Worm (Caenorhabditis elegans) whole organism, L1 larva: ENCODE measurements around the gene sdz-38.
"Not testable (repeated sequence)": the region's sequence is repeated elsewhere in the genome, so short reads cannot be mapped to it uniquely, and the experiment has no call there.

Experiments used
- C04F5.9 ChIP-seq: sonication (generic microtip); optimal IDR thresholded peaks from 2 replicates; lab custom pipeline; 2016; ENCODE audit warnings: missing genetic modification characterization, missing compliant biosample characterization
- C34B4.2 ChIP-seq: sonication (generic microtip); optimal IDR thresholded peaks from 2 replicates; lab custom pipeline; 2017; ENCODE audit warnings: mild to moderate bottlenecking, missing genetic modification characterization, missing compliant biosample characterization
- F16B12.6 ChIP-seq: fragments of 150-350 bp; optimal IDR thresholded peaks from 2 replicates; lab custom pipeline; 2014; ENCODE audit warnings: missing biosample characterization, missing genetic modification characterization
- Y116A8C.19 ChIP-seq: sonication (generic microtip); optimal IDR thresholded peaks from 2 replicates; lab custom pipeline; 2016; ENCODE audit warnings: missing compliant biosample characterization, missing genetic modification characterization, borderline replicate concordance
- alr-1 ChIP-seq: fragments of 200-800 bp; sonication (Bioruptor generic); optimal IDR thresholded peaks from 2 replicates; lab custom pipeline; 2018; ENCODE audit warnings: borderline replicate concordance, mild to moderate bottlenecking, missing genetic modification characterization, missing compliant biosample characterization
- blmp-1 ChIP-seq: fragments of 150-350 bp; optimal IDR thresholded peaks from 2 replicates; lab custom pipeline; 2014; ENCODE audit warnings: missing biosample characterization, missing genetic modification characterization
- ceh-8 ChIP-seq: fragments of 200-800 bp; sonication (Bioruptor generic); optimal IDR thresholded peaks from 2 replicates; lab custom pipeline; 2018; ENCODE audit warnings: mild to moderate bottlenecking, missing genetic modification characterization, moderate library complexity, missing compliant biosample characterization
- ceh-88 ChIP-seq: fragments of 200-800 bp; sonication (Bioruptor generic); IDR thresholded peaks from 2 replicates; pipeline ENCODE4 v1.3.6; 2022; ENCODE audit warnings: missing genetic modification characterization, missing compliant biosample characterization
- ceh-90 ChIP-seq: sonication (generic microtip); optimal IDR thresholded peaks from 2 replicates; lab custom pipeline; 2016; ENCODE audit warnings: missing genetic modification characterization, missing compliant biosample characterization
- efl-1 ChIP-seq, 4 experiments: fragments of 150-350 bp; optimal IDR thresholded peaks in 3 of 4; peaks in 1 of 4; 1 replicate in 1 of 4; 2 replicates in 3 of 4; lab custom pipeline; 2014; ENCODE audit warnings: missing biosample characterization in 2 of 4, missing genetic modification characterization in 2 of 4, missing genetic modification reagents in 2 of 4
- elt-2 ChIP-seq: sonication (generic microtip); optimal IDR thresholded peaks from 2 replicates; lab custom pipeline; 2016; ENCODE audit warnings: missing genetic modification characterization, mild to moderate bottlenecking, inconsistent platforms, missing compliant biosample characterization, missing genetic modification reagents
- elt-3 ChIP-seq, 6 experiments: fragments of 150-350 bp in 1 of 6; sonication (generic microtip); optimal IDR thresholded peaks; 2 replicates each; lab custom pipeline; 2017 to 2018; ENCODE audit warnings: missing biosample characterization in 6 of 6, missing genetic modification characterization in 6 of 6, inconsistent platforms in 1 of 6
- ets-5 ChIP-seq: fragments of 200-800 bp; sonication (Bioruptor generic); IDR thresholded peaks from 2 replicates; pipeline ENCODE4 v1.3.6; 2022; ENCODE audit warnings: missing genetic modification characterization, missing compliant biosample characterization
- fkh-4 ChIP-seq: sonication (generic microtip); optimal IDR thresholded peaks from 2 replicates; lab custom pipeline; 2016; ENCODE audit warnings: missing compliant biosample characterization, missing genetic modification characterization, borderline replicate concordance
- hlh-17 ChIP-seq: fragments of 200-800 bp; sonication (Bioruptor generic); optimal IDR thresholded peaks from 2 replicates; lab custom pipeline; 2018; ENCODE audit warnings: missing genetic modification characterization, mild to moderate bottlenecking, missing compliant biosample characterization, moderate library complexity, borderline replicate concordance
- irx-1 ChIP-seq: sonication (generic microtip); optimal IDR thresholded peaks from 2 replicates; lab custom pipeline; 2016; ENCODE audit warnings: missing genetic modification characterization, missing compliant biosample characterization
- lin-35 ChIP-seq, 2 experiments: fragments of 150-350 bp; optimal IDR thresholded peaks; 2 replicates each; lab custom pipeline; 2014; ENCODE audit warnings: missing biosample characterization in 2 of 2, missing genetic modification characterization in 2 of 2, missing genetic modification reagents in 2 of 2
- lin-39 ChIP-seq: fragments of 150-350 bp; optimal IDR thresholded peaks from 2 replicates; lab custom pipeline; 2014; ENCODE audit warnings: missing biosample characterization, missing genetic modification reagents, missing genetic modification characterization
- lir-3 ChIP-seq: sonication (generic microtip); optimal IDR thresholded peaks from 2 replicates; lab custom pipeline; 2016; ENCODE audit warnings: mild to moderate bottlenecking, missing genetic modification characterization, moderate library complexity, missing compliant biosample characterization; ENCODE audit not compliant: poor library complexity
- lsy-2 ChIP-seq, 2 experiments: fragments of 150-350 bp; optimal IDR thresholded peaks; 2 replicates each; lab custom pipeline; 2014; ENCODE audit warnings: missing biosample characterization in 2 of 2, missing genetic modification characterization in 2 of 2
- mab-9 ChIP-seq: fragments of 200-800 bp; sonication (Bioruptor generic); IDR thresholded peaks from 2 replicates; pipeline ENCODE4 v1.3.6; 2022; ENCODE audit warnings: missing genetic modification reagents, missing genetic modification characterization, missing compliant biosample characterization
- mdl-1 ChIP-seq, 2 experiments: fragments of 150-350 bp; optimal IDR thresholded peaks; 2 replicates each; lab custom pipeline; 2014 to 2017; ENCODE audit warnings: missing biosample characterization in 2 of 2, missing genetic modification characterization in 2 of 2, inconsistent platforms in 1 of 2
- nhr-19 ChIP-seq: fragments of 200-800 bp; sonication (Bioruptor generic); conservative IDR thresholded peaks from 2 replicates; pipeline ENCODE4 v1.3.6; 2022; ENCODE audit warnings: missing genetic modification characterization, missing compliant biosample characterization
- nhr-20 ChIP-seq: sonication (generic microtip); optimal IDR thresholded peaks from 2 replicates; lab custom pipeline; 2016; ENCODE audit warnings: mild to moderate bottlenecking, missing genetic modification characterization, missing compliant biosample characterization
- nhr-28 ChIP-seq: fragments of 150-350 bp; optimal IDR thresholded peaks from 2 replicates; lab custom pipeline; 2014; ENCODE audit warnings: missing biosample characterization, missing genetic modification characterization
- nhr-47 ChIP-seq: sonication (generic microtip); optimal IDR thresholded peaks from 2 replicates; lab custom pipeline; 2016; ENCODE audit warnings: mild to moderate bottlenecking, missing genetic modification characterization, moderate library complexity, missing compliant biosample characterization
- nhr-71 ChIP-seq: sonication (generic microtip); optimal IDR thresholded peaks from 2 replicates; lab custom pipeline; 2016; ENCODE audit warnings: mild to moderate bottlenecking, missing genetic modification characterization, moderate library complexity, missing compliant biosample characterization
- nhr-77 ChIP-seq: fragments of 150-350 bp; optimal IDR thresholded peaks from 2 replicates; lab custom pipeline; 2014; ENCODE audit warnings: missing biosample characterization, missing genetic modification characterization
- nhr-84 ChIP-seq: sonication (generic microtip); optimal IDR thresholded peaks from 2 replicates; lab custom pipeline; 2017; ENCODE audit warnings: missing biosample characterization, missing genetic modification characterization
- nhr-85 ChIP-seq: sonication (generic microtip); peaks from one replicate; lab custom pipeline; 2016; ENCODE audit warnings: missing genetic modification characterization, inconsistent platforms, missing compliant biosample characterization
- pax-3 ChIP-seq: fragments of 200-800 bp; sonication (Bioruptor generic); optimal IDR thresholded peaks from 2 replicates; lab custom pipeline; 2018; ENCODE audit warnings: mild to moderate bottlenecking, missing genetic modification characterization, moderate library complexity, missing compliant biosample characterization
- pqm-1 ChIP-seq: sonication (generic microtip); optimal IDR thresholded peaks from 3 replicates; lab custom pipeline; 2017; ENCODE audit warnings: missing biosample characterization, missing genetic modification characterization
- skn-1 ChIP-seq: fragments of 150-350 bp; optimal IDR thresholded peaks from 2 replicates; lab custom pipeline; 2014; ENCODE audit warnings: missing biosample characterization, missing genetic modification characterization
- snpc-4 ChIP-seq: fragments of 150-350 bp; optimal IDR thresholded peaks from 2 replicates; lab custom pipeline; 2014; ENCODE audit warnings: missing biosample characterization, missing genetic modification characterization
- sptf-1 ChIP-seq: fragments of 150-350 bp; optimal IDR thresholded peaks from 2 replicates; lab custom pipeline; 2014; ENCODE audit warnings: missing biosample characterization, missing genetic modification characterization
- tlp-1 ChIP-seq: fragments of 150-350 bp; optimal IDR thresholded peaks from 2 replicates; lab custom pipeline; 2014; ENCODE audit warnings: missing biosample characterization, missing genetic modification characterization
- unc-62 ChIP-seq: fragments of 150-350 bp; optimal IDR thresholded peaks from 2 replicates; lab custom pipeline; 2014; ENCODE audit warnings: missing biosample characterization, missing genetic modification reagents, missing genetic modification characterization
- unc-86 ChIP-seq: sonication (generic microtip); optimal IDR thresholded peaks from 2 replicates; lab custom pipeline; 2016; ENCODE audit warnings: missing genetic modification characterization, missing compliant biosample characterization
- ztf-4 ChIP-seq: fragments of 150-350 bp; optimal IDR thresholded peaks from 2 replicates; lab custom pipeline; 2014; ENCODE audit warnings: missing biosample characterization, missing genetic modification characterization

sdz-38 gene

DNA sequence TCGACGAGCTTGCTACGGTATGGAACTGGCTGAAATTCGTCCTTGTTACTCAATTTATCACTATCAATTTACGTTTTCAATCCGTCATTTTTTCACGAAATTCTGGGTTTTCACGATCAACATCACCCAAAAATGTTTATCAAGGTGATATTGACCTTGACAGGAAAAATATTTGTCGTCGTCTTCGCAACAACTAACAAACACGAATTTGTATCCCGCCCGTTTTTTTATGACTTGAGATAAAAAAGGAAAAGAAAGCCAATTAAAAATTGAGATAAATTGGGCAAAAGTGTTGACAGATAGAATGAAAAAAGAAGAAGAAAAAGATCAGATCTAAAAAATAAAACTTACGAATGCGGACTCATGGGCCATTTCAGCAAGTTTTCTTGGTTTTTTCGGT, 29.3 kb upstream of the sdz-38 start (continued):
- TF ChIP-seq ztf-4 (tag; lab: Kevin White, UChicago) (no peak), elt-3 (tag; optimal IDR thresholded peaks at IDR 0.05; lab: Kevin White, UChicago) (peak in 5 of 6 experiments; percentile 0 to 80 (median 42)), mab-9 (no peak), alr-1 (tag; lab: Kevin White, UChicago) (no peak), nhr-71 (tag; lab: Kevin White, UChicago) (peak; percentile 40), nhr-28 (tag; lab: Kevin White, UChicago) (no peak)
- TF ChIP-seq, all 84 proteins: peak for 9

DNA sequence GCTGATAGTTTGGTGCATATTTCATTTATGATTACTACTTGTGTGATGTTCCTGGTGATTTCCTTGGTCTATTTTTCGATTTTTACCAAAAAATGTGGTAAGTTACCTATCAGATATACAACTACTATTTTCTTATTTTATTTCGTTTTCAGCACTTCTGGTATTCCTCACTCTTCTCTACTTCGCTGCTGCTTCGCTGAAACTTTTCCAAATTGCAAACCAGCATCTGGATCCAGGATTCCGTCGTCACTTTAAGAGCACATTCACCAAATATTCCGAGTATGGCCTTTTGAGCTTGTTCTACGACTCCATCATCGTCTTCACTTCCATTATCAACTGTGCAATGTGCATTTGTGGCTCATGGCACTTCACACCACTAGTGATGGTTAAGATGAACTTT, 26.9 kb upstream of the sdz-38 start:
- TF ChIP-seq ztf-4 (tag; lab: Kevin White, UChicago): no peak
- no peak for TF ChIP-seq hlh-17 (GFP tag; lab: Kevin White, UChicago)
- TF ChIP-seq nhr-71 (tag; lab: Kevin White, UChicago): no peak
- no peak for TF ChIP-seq sptf-1 (tag; lab: Kevin White, UChicago)
- no peak for TF ChIP-seq C04F5.9 (tag; lab: Kevin White, UChicago)
- TF ChIP-seq mdl-1 (tag; optimal IDR thresholded peaks at IDR 0.05; lab: Kevin White, UChicago): no peak
- no peak for TF ChIP-seq irx-1 (tag; lab: Kevin White, UChicago)
- no peak for TF ChIP-seq ets-5 (GFP tag; lab: Robert Waterston, UW)
- TF ChIP-seq ceh-8: no peak
- TF ChIP-seq Y116A8C.19 (tag; lab: Kevin White, UChicago): no peak
- TF ChIP-seq snpc-4 (tag; lab: Kevin White, UChicago): no peak

DNA sequence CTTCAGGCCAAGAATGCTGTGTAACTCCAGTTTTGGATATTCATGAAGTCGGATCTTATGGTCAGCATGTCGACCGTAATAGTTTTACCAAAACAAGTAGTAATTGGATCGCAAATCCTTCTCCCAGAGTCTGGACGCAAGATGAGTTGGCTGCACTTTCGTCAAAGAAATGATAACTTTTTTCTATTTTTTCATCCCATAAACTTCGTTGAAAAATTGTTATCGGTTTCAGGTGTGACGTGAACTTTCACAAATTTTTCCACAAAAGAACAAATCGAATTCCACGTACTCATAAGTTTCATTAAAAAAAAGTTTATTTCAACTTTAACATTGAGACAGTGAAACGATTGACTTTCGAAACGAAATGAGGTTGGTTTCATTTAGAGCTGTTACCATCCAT, 26.3 kb upstream of the sdz-38 start, which contains the start of gene ZK892.5:
ZK892.5 (plus strand) TSS at position 301 of the 400 bp plus-strand sequence.
- TF ChIP-seq C34B4.2 (tag; lab: Kevin White, UChicago): no peak
- TF ChIP-seq, all 84 proteins: peak for 0

DNA sequence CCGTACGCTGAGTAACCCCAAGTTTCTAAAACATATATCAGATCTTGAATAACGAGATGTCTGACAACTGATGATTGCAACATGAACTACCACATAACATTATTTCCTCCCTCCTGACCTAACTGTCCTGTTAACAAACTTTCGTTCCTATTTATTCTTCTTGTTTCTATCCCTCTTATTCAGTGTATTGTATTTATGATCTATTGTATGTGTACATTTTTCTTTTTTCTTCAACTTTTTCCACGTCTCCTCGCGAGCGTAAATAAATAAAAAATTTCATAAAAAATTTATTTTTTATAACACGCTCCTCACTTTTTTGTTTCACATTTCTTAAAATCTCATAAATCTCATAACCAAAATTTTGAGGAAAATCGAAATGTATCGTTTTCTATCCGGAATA, 24.6 kb upstream of the sdz-38 start, which contains the start of gene ZK892.4:
ZK892.4 (plus strand) TSS at position 301 of the 400 bp plus-strand sequence.
- not testable (repeated sequence) for TF ChIP-seq lir-3 (tag; lab: Kevin White, UChicago); fkh-4; nhr-77 (tag; lab: Kevin White, UChicago)

DNA sequence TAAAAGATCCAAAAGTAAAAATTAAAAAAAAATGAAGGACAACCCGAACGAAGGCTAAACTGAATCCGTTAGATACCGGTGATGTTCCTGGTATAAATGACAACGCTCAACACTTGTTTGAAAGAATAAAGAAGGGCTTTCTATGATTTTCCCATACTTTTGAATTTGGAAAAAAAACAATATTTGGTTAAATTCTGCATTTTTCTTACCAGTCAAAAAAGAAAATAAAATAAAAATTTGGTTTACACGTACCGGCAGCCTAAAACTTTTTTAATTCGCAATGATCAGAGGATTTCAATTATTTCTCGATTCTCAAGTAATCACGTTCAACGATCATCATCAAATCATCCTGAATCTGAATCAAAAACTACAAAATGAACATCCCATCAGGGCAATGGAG, 19.9 kb upstream of the sdz-38 start, which contains the start of gene ZK892.3:
ZK892.3 (plus strand) TSS at position 301 of the 400 bp plus-strand sequence.
- TF ChIP-seq efl-1 (optimal IDR thresholded peaks at IDR 0.05; lab: Kevin White, UChicago) (no peak), efl-1 (GFP tag; optimal IDR thresholded peaks at IDR 0.05 in 1 of 2; lab: Kevin White, UChicago) (peak in 1 of 2 experiments; percentile 43), skn-1 (tag; lab: Kevin White, UChicago) (no peak)

DNA sequence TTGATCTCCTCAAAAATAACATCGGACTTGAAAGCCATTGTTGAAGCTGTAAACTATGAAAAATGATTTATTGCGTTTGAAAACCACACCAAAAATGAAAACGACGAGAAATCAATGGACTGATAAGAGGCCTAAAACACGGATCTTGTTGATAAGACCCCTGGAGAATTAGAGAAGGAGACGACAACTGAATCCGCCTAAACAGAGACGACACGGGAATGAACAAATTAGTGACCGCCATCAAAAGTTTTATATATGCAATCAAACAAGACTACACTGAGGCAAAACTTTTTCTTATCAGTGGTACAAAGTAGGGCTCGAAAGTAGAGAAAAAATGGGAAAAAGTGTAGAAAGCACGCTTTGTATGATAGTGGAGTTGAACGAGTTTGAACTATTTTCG, 19.4 kb upstream of the sdz-38 start, which contains the start of gene nlt-1:
nlt-1 (minus strand) TSS at position 78 of the 400 bp plus-strand sequence.
- TF ChIP-seq nhr-28 (tag; lab: Kevin White, UChicago) (no peak), elt-3 (tag; optimal IDR thresholded peaks at IDR 0.05; lab: Kevin White, UChicago) (peak in 1 of 6 experiments; percentile 41), efl-1 (optimal IDR thresholded peaks at IDR 0.05; lab: Kevin White, UChicago) (no peak), efl-1 (GFP tag; optimal IDR thresholded peaks at IDR 0.05 in 1 of 2; lab: Kevin White, UChicago) (peak in 1 of 2 experiments; percentile 2), lsy-2 (tag; optimal IDR thresholded peaks at IDR 0.05; lab: Kevin White, UChicago) (peak in 1 of 2 experiments; percentile 31), pqm-1 (peak; percentile 62), pax-3 (tag; lab: Kevin White, UChicago) (no peak), nhr-19 (0 out of 2 replicates have a peak, but pooled peaks have one; percentile 2), F16B12.6 (no peak), lin-35 (GFP tag; optimal IDR thresholded peaks at IDR 0.05; lab: Kevin White, UChicago) (peak in 1 of 2 experiments; percentile 58), nhr-71 (tag; lab: Kevin White, UChicago) (peak; percentile 38), elt-2 (tag; lab: Kevin White, UChicago) (peak; percentile 95), ceh-88 (no peak), hlh-17 (GFP tag; lab: Kevin White, UChicago) (no peak), lin-39 (tag; lab: Kevin White, UChicago) (no peak), nhr-77 (tag; lab: Kevin White, UChicago) (no peak), snpc-4 (tag; lab: Kevin White, UChicago) (no peak), unc-62 (GFP tag; lab: Kevin White, UChicago) (no peak), ets-5 (GFP tag; lab: Robert Waterston, UW) (no peak), nhr-84 (no peak), tlp-1 (peak; percentile 59), mdl-1 (tag; optimal IDR thresholded peaks at IDR 0.05; lab: Kevin White, UChicago) (no peak), C04F5.9 (tag; lab: Kevin White, UChicago) (no peak), unc-86 (no peak), nhr-47 (tag; lab: Kevin White, UChicago) (no peak), nhr-20 (tag; lab: Kevin White, UChicago) (peak; percentile 66), nhr-85 (tag; lab: Kevin White, UChicago) (no peak), ceh-90 (no peak), blmp-1 (tag; lab: Kevin White, UChicago) (peak; percentile 60)
